Fruit fly (Drosophila melanogaster) whole organism, embryonic: ENCODE data around the gene CG3862.
A peak's percentile ranks its signal among the peaks of the same experiment; 100 is the strongest.

Experiments used
- CG10209 ChIP-seq: fragments of 200-800 bp; sonication (Bioruptor generic); optimal IDR thresholded peaks from 3 replicates; lab custom pipeline; 2017; ENCODE audit warnings: missing biosample characterization, mild to moderate bottlenecking, missing genetic modification characterization, missing genetic modification reagents
- CG10979 ChIP-seq: fragments of 200-800 bp; sonication (Bioruptor generic); optimal IDR thresholded peaks from 2 replicates; lab custom pipeline; 2018; ENCODE audit warnings: missing biosample characterization, mild to moderate bottlenecking, missing genetic modification characterization, moderate library complexity
- CG11247 ChIP-seq: fragments of 200-800 bp; sonication (Bioruptor generic); IDR thresholded peaks from 2 replicates; pipeline ENCODE4 v1.3.6; 2022; ENCODE audit warnings: missing biosample characterization, missing genetic modification characterization
- CG12155 ChIP-seq: fragments of 200-800 bp; sonication (Bioruptor generic); optimal IDR thresholded peaks from 3 replicates; lab custom pipeline; 2016; ENCODE audit warnings: missing biosample characterization, missing genetic modification characterization
- CG12299 ChIP-seq: fragments of 200-800 bp; sonication (Bioruptor generic); optimal IDR thresholded peaks from 2 replicates; lab custom pipeline; 2018; ENCODE audit warnings: missing biosample characterization, mild to moderate bottlenecking, missing genetic modification characterization
- CG12744 ChIP-seq: fragments of 200-800 bp; sonication (Bioruptor generic); optimal IDR thresholded peaks from 2 replicates; lab custom pipeline; 2016; ENCODE audit warnings: missing biosample characterization, missing genetic modification characterization
- CG13894 ChIP-seq: fragments of 200-800 bp; sonication (Bioruptor generic); optimal IDR thresholded peaks from 3 replicates; lab custom pipeline; 2018; ENCODE audit warnings: missing biosample characterization, mild to moderate bottlenecking, missing genetic modification characterization, moderate library complexity
- CG14860 ChIP-seq: fragments of 200-800 bp; sonication (Bioruptor generic); IDR thresholded peaks from 3 replicates; pipeline ENCODE4 v1.3.6; 2022; ENCODE audit warnings: missing biosample characterization, missing genetic modification characterization; ENCODE audit not compliant: partially characterized antibody
- CG1602 ChIP-seq: fragments of 200-800 bp; sonication (Bioruptor generic); optimal IDR thresholded peaks from 3 replicates; lab custom pipeline; 2016; ENCODE audit warnings: missing biosample characterization, missing genetic modification characterization
- CG18011 ChIP-seq: fragments of 200-800 bp; sonication (Bioruptor generic); optimal IDR thresholded peaks from 2 replicates; lab custom pipeline; 2017; ENCODE audit warnings: missing biosample characterization, missing genetic modification characterization, mild to moderate bottlenecking, moderate library complexity, missing genotype
- CG2129 ChIP-seq: fragments of 200-800 bp; sonication (Bioruptor generic); IDR thresholded peaks from 2 replicates; pipeline ENCODE4 v1.3.6; 2022; ENCODE audit warnings: missing biosample characterization, missing genetic modification characterization; ENCODE audit not compliant: partially characterized antibody
- CG2202 ChIP-seq: fragments of 200-800 bp; sonication (Bioruptor generic); optimal IDR thresholded peaks from 2 replicates; lab custom pipeline; 2018; ENCODE audit warnings: missing biosample characterization, mild to moderate bottlenecking, missing genetic modification characterization
- CG3065 ChIP-seq: fragments of 200-800 bp; sonication (Bioruptor generic); optimal IDR thresholded peaks from 2 replicates; lab custom pipeline; 2016; ENCODE audit warnings: missing biosample characterization, missing genetic modification characterization
- CG3163 ChIP-seq: fragments of 200-800 bp; sonication (Bioruptor generic); optimal IDR thresholded peaks from 3 replicates; lab custom pipeline; 2016; ENCODE audit warnings: missing biosample characterization, missing genetic modification characterization
- CG32532 ChIP-seq: fragments of 200-800 bp; sonication (Bioruptor generic); IDR thresholded peaks from 2 replicates; pipeline ENCODE4 v1.3.6; 2022; ENCODE audit warnings: missing biosample characterization, missing genetic modification characterization
- CG34224 ChIP-seq: fragments of 200-800 bp; sonication (Bioruptor generic); IDR thresholded peaks from 3 replicates; pipeline ENCODE4 v1.3.6; 2022; ENCODE audit warnings: missing biosample characterization, missing genetic modification characterization; ENCODE audit not compliant: partially characterized antibody
- CG34422 ChIP-seq: fragments of 200-800 bp; sonication (Bioruptor generic); IDR thresholded peaks from 3 replicates; pipeline ENCODE4 v1.3.6; 2022; ENCODE audit warnings: missing biosample characterization, missing genetic modification characterization
- CG4328 ChIP-seq: fragments of 200-800 bp; sonication (Bioruptor generic); optimal IDR thresholded peaks from 3 replicates; lab custom pipeline; 2017; ENCODE audit warnings: missing biosample characterization, missing genetic modification reagents, missing genetic modification characterization
- CG4360 ChIP-seq: fragments of 200-800 bp; sonication (Bioruptor generic); IDR thresholded peaks from 2 replicates; pipeline ENCODE4 v1.3.6; 2022; ENCODE audit warnings: missing biosample characterization, missing genetic modification characterization
- CG6813 ChIP-seq: fragments of 200-800 bp; sonication (Bioruptor generic); optimal IDR thresholded peaks from 2 replicates; lab custom pipeline; 2017; ENCODE audit warnings: missing biosample characterization, missing genetic modification characterization, mild to moderate bottlenecking, moderate library complexity, missing genetic modification reagents
- CG8290 ChIP-seq, 3 experiments: fragments of 200-800 bp; sonication (Bioruptor generic); optimal IDR thresholded peaks; 2 replicates each; lab custom pipeline; 2016 to 2019; ENCODE audit warnings: missing biosample characterization in 3 of 3, missing genetic modification characterization in 3 of 3, mild to moderate bottlenecking in 2 of 3, moderate library complexity in 1 of 3
- CoRest ChIP-seq: fragments of 200-800 bp; sonication (Bioruptor generic); optimal IDR thresholded peaks from 3 replicates; lab custom pipeline; 2018; ENCODE audit warnings: missing biosample characterization, mild to moderate bottlenecking, missing genetic modification characterization, moderate library complexity
- Dp ChIP-seq: fragments of 200-800 bp; sonication (Bioruptor generic); optimal IDR thresholded peaks from 2 replicates; lab custom pipeline; 2018; ENCODE audit warnings: missing biosample characterization, mild to moderate bottlenecking, missing genetic modification characterization, moderate library complexity
- Fer1 ChIP-seq: fragments of 200-800 bp; sonication (Bioruptor generic); optimal IDR thresholded peaks from 2 replicates; lab custom pipeline; 2017; ENCODE audit warnings: missing biosample characterization, mild to moderate bottlenecking, missing genetic modification characterization
- Hr51 ChIP-seq, 2 experiments: fragments of 200-800 bp; sonication (Bioruptor generic); optimal IDR thresholded peaks; 2 replicates in 1 of 2; 3 replicates in 1 of 2; lab custom pipeline; 2016 to 2018; ENCODE audit warnings: missing biosample characterization in 2 of 2, missing genetic modification characterization in 2 of 2, mild to moderate bottlenecking in 1 of 2, moderate library complexity in 1 of 2
- Jarid2 ChIP-seq: fragments of 200-800 bp; sonication (Bioruptor generic); optimal IDR thresholded peaks from 3 replicates; lab custom pipeline; 2017; ENCODE audit warnings: mild to moderate bottlenecking, missing biosample characterization, missing genetic modification reagents, missing genetic modification characterization
- NFAT ChIP-seq: fragments of 200-800 bp; sonication (Bioruptor generic); IDR thresholded peaks from 2 replicates; pipeline ENCODE4 v1.3.6; 2022; ENCODE audit warnings: missing biosample characterization, missing genetic modification characterization
- Nf-YA ChIP-seq: fragments of 200-800 bp; sonication (Bioruptor generic); IDR thresholded peaks from 2 replicates; pipeline ENCODE4 v1.3.6; 2022; ENCODE audit warnings: missing biosample characterization, missing genetic modification characterization
- Nf-YB ChIP-seq: fragments of 200-800 bp; sonication (Bioruptor generic); optimal IDR thresholded peaks from 3 replicates; lab custom pipeline; 2019; ENCODE audit warnings: missing biosample characterization, mild to moderate bottlenecking, missing genetic modification characterization, moderate library complexity
- Xbp1 ChIP-seq: fragments of 200-800 bp; sonication (Bioruptor generic); optimal IDR thresholded peaks from 3 replicates; lab custom pipeline; 2016; ENCODE audit warnings: missing biosample characterization, mild to moderate bottlenecking, missing genetic modification characterization
- chif ChIP-seq, 2 experiments: fragments of 200-800 bp; sonication (Bioruptor generic); optimal IDR thresholded peaks; 3 replicates each; lab custom pipeline; 2016; ENCODE audit warnings: missing biosample characterization in 2 of 2, missing genetic modification characterization in 2 of 2
- chinmo ChIP-seq: fragments of 200-800 bp; sonication (Bioruptor generic); IDR thresholded peaks from 4 replicates; pipeline ENCODE4 v1.3.6; 2022; ENCODE audit warnings: missing biosample characterization, missing genetic modification characterization; ENCODE audit not compliant: partially characterized antibody
- dm ChIP-seq: fragments of 200-800 bp; sonication (Bioruptor generic); optimal IDR thresholded peaks from 3 replicates; lab custom pipeline; 2016; ENCODE audit warnings: missing biosample characterization, missing genetic modification characterization
- fd3F ChIP-seq: fragments of 200-800 bp; sonication (Bioruptor generic); optimal IDR thresholded peaks from 2 replicates; lab custom pipeline; 2018; ENCODE audit warnings: missing biosample characterization, mild to moderate bottlenecking, missing genetic modification characterization, moderate library complexity
- gcm2 ChIP-seq: fragments of 200-800 bp; sonication (Bioruptor generic); optimal IDR thresholded peaks from 2 replicates; lab custom pipeline; 2016; ENCODE audit warnings: missing biosample characterization, missing genetic modification characterization
- gfzf ChIP-seq: fragments of 200-800 bp; sonication (Bioruptor generic); optimal IDR thresholded peaks from 2 replicates; lab custom pipeline; 2016; ENCODE audit warnings: missing biosample characterization, mild to moderate bottlenecking, missing genetic modification characterization, moderate library complexity
- ind ChIP-seq: fragments of 200-800 bp; sonication (Bioruptor generic); optimal IDR thresholded peaks from 3 replicates; lab custom pipeline; 2016; ENCODE audit warnings: missing biosample characterization, missing genetic modification characterization
- nerfin-1 ChIP-seq: fragments of 200-800 bp; sonication (Bioruptor generic); optimal IDR thresholded peaks from 3 replicates; lab custom pipeline; 2019; ENCODE audit warnings: missing biosample characterization, mild to moderate bottlenecking, missing genetic modification characterization, moderate library complexity
- pan ChIP-seq, 4 experiments: fragments of >200 bp in 3 of 4; fragments of 200-800 bp in 1 of 4; sonication (Bioruptor generic) in 1 of 4; optimal IDR thresholded peaks in 3 of 4; IDR thresholded peaks in 1 of 4; 2 replicates each; pipeline versions ENCODE4 v1.3.6 to Lab custom; 2017 to 2022; ENCODE audit warnings: missing biosample characterization in 2 of 4, missing genetic modification characterization in 2 of 4, mixed read lengths in 1 of 4
- pnt ChIP-seq: fragments of 200-800 bp; sonication (Bioruptor generic); optimal IDR thresholded peaks from 3 replicates; lab custom pipeline; 2016; ENCODE audit warnings: missing biosample characterization, missing genetic modification characterization
- sens-2 ChIP-seq: fragments of 200-800 bp; sonication (Bioruptor generic); IDR thresholded peaks from 2 replicates; pipeline ENCODE4 v1.3.6; 2022; ENCODE audit warnings: missing biosample characterization, missing genetic modification characterization
- sima ChIP-seq: fragments of 200-800 bp; sonication (Bioruptor generic); optimal IDR thresholded peaks from 2 replicates; lab custom pipeline; 2016; ENCODE audit warnings: missing biosample characterization, missing genetic modification characterization
- trh ChIP-seq: fragments of 200-800 bp; sonication (Bioruptor generic); optimal IDR thresholded peaks from 2 replicates; lab custom pipeline; 2016; ENCODE audit warnings: missing biosample characterization, missing genetic modification characterization
- ttk ChIP-seq: fragments of 200-800 bp; sonication (Bioruptor generic); IDR thresholded peaks from 2 replicates; pipeline ENCODE4 v2.1.2; 2022; ENCODE audit warnings: missing biosample characterization, missing genetic modification characterization
- tup ChIP-seq: fragments of 200-800 bp; sonication (Bioruptor generic); optimal IDR thresholded peaks from 2 replicates; lab custom pipeline; 2016; ENCODE audit warnings: missing biosample characterization, mild to moderate bottlenecking, missing genetic modification characterization, moderate library complexity
- wdn ChIP-seq: fragments of 200-800 bp; sonication (Bioruptor generic); IDR thresholded peaks from 2 replicates; pipeline ENCODE4 v1.3.6; 2022; ENCODE audit warnings: missing biosample characterization, missing genetic modification characterization
- zfh1 ChIP-seq: fragments of 200-800 bp; sonication (Bioruptor generic); IDR thresholded peaks from 3 replicates; pipeline ENCODE4 v1.3.6; 2022; ENCODE audit warnings: missing biosample characterization, missing genetic modification characterization

CG3862 gene

DNA sequence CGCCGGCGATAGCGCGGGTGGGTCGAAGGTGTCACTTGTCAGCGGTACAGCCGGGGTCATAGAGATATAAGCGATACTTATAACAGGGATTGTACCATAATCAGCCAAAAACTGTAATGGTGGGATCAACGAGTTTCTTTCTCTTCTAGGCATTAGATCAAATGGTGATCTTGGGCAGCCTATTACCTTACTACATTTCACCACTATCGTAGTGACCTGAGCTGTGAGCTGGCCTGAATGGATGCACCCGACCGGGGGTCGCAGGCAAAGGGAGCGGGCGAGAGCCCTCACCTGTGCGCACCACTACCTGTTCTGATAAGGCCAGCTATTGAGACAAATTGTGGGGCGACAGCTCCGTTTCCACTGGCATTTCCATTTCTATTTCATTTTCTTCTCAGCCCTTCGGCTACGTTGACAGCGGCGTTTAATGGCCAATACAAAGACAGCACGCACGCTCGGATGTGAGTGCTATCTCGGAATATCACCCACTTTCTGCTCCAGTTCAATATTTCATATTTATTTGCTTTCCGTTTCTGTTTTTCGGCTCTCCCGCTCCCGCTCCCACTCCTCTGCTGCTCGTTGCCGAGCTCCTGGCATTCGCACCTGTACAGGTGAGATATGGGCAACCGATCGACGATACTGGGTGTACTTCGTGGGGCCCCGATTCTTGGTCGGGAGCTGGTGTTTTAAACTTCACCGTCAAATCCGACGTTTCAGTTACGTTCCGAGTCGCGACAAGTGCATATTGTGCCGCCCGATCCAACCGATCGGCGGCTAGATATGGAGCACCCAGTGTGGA is 31.2 kb upstream of the CG3862 start (continued):
- no peak for TF ChIP-seq gcm2 (GFP tag; lab: Kevin White, UChicago)
- TF ChIP-seq CoRest (tag; lab: Kevin White, UChicago): peak; percentile 76
- TF ChIP-seq CG13894 (tag; lab: Kevin White, UChicago): no peak
- peak; percentile 65 for TF ChIP-seq CG32532 (GFP tag; lab: Robert Waterston, UW)
- TF ChIP-seq CG12155 (GFP tag; lab: Kevin White, UChicago): peak; percentile 61
- TF ChIP-seq gfzf (GFP tag; lab: Kevin White, UChicago): no peak
- TF ChIP-seq wdn: peak; percentile 77
- TF ChIP-seq Dp (GFP tag; lab: Kevin White, UChicago): no peak
- no peak for TF ChIP-seq sima (GFP tag; lab: Kevin White, UChicago)
- peak; percentile 58 for TF ChIP-seq Jarid2 (GFP tag; lab: Kevin White, UChicago)
- no peak for TF ChIP-seq trh
- TF ChIP-seq fd3F: peak; percentile 11
- peak; percentile 83 for TF ChIP-seq CG34422 (GFP tag; lab: Robert Waterston, UW)
- TF ChIP-seq sens-2 (GFP tag; lab: Robert Waterston, UW): peak; percentile 61
- peak; percentile 38 for TF ChIP-seq CG12299 (tag; lab: Kevin White, UChicago)
- no peak for TF ChIP-seq pan (optimal IDR thresholded peaks at IDR 0.05; lab: Kevin White, UChicago)
- peak in 1 of 2 experiments; percentile 84 for TF ChIP-seq pan (GFP tag; optimal IDR thresholded peaks at IDR 0.05 in 1 of 2, IDR thresholded peaks at IDR 0.05 in 1 of 2)
- peak; percentile 62 for TF ChIP-seq CG1602 (GFP tag; lab: Kevin White, UChicago)
- TF ChIP-seq CG4360 (GFP tag; lab: Robert Waterston, UW): no peak
- no peak for TF ChIP-seq CG8290 (GFP tag; optimal IDR thresholded peaks at IDR 0.05; lab: Kevin White, UChicago)
- TF ChIP-seq CG8290 (tag; optimal IDR thresholded peaks at IDR 0.05; lab: Kevin White, UChicago): peak in 1 of 2 experiments; percentile 89
- peak; percentile 66 for TF ChIP-seq CG6813 (GFP tag; lab: Kevin White, UChicago)
- TF ChIP-seq CG3065 (GFP tag; lab: Kevin White, UChicago): peak; percentile 34
- peak in 1 of 2 experiments; percentile 70 for TF ChIP-seq Hr51 (GFP tag; optimal IDR thresholded peaks at IDR 0.05; lab: Kevin White, UChicago)
- no peak for TF ChIP-seq CG18011
- no peak for TF ChIP-seq CG2129
- peak; percentile 53 to 79 for TF ChIP-seq chif (GFP tag; optimal IDR thresholded peaks at IDR 0.05; lab: Kevin White, UChicago)
- peak; percentile 84 for TF ChIP-seq CG10979 (tag; lab: Kevin White, UChicago)
- TF ChIP-seq Xbp1 (GFP tag; lab: Kevin White, UChicago): peak; percentile 71
- peak; percentile 80 for TF ChIP-seq CG10209 (GFP tag; lab: Kevin White, UChicago)
- peak; percentile 50; the same call in 1 of the 2 replicates for TF ChIP-seq CG11247 (GFP tag; lab: Robert Waterston, UW)
- TF ChIP-seq chinmo (GFP tag; lab: Robert Waterston, UW): no peak
- TF ChIP-seq Fer1 (GFP tag; lab: Kevin White, UChicago): peak; percentile 6
- TF ChIP-seq ttk (GFP tag; lab: Robert Waterston, UW): peak; percentile 87
- no peak for TF ChIP-seq CG14860 (GFP tag; lab: Robert Waterston, UW)
- TF ChIP-seq Nf-YB (GFP tag; lab: Kevin White, UChicago): peak; percentile 56
- TF ChIP-seq CG2202: peak; percentile 15
- peak; percentile 40 for TF ChIP-seq tup (GFP tag; lab: Kevin White, UChicago)
- TF ChIP-seq nerfin-1 (tag; lab: Kevin White, UChicago): peak; percentile 66
- TF ChIP-seq CG3163 (GFP tag; lab: Kevin White, UChicago): no peak
- no peak for TF ChIP-seq CG12744 (GFP tag; lab: Kevin White, UChicago)
- no peak for TF ChIP-seq CG4328 (GFP tag; lab: Kevin White, UChicago)
- peak; percentile 35 for TF ChIP-seq dm
- TF ChIP-seq pnt: peak; percentile 69
- TF ChIP-seq ind: peak; percentile 80
- TF ChIP-seq zfh1: peak; percentile 94
- TF ChIP-seq NFAT: no peak
- peak; percentile 81 for TF ChIP-seq Nf-YA
- no peak for TF ChIP-seq CG34224 (GFP tag; lab: Robert Waterston, UW)
